Fruit fly (Drosophila melanogaster): Measurements from ENCODE around the gene CG11438.

- TF ChIP-seq crc (GFP tag; optimal IDR thresholded peaks at IDR 0.05), result no peak
- no peak for TF ChIP-seq tup (GFP tag; optimal IDR thresholded peaks at IDR 0.05)
- TF ChIP-seq bcd (GFP tag; optimal IDR thresholded peaks at IDR 0.05), result no peak
- TF ChIP-seq Dfd (GFP tag; optimal IDR thresholded peaks at IDR 0.05), result no peak
- TF ChIP-seq CG14710 (tag; optimal IDR thresholded peaks at IDR 0.05), result no peak
- no peak for TF ChIP-seq prd (optimal IDR thresholded peaks at IDR 0.05)
- no peak for TF ChIP-seq prd (GFP tag; IDR thresholded peaks at IDR 0.05)
- TF ChIP-seq Hr39 (optimal IDR thresholded peaks at IDR 0.05), result no peak
- TF ChIP-seq CG1233 (GFP tag; optimal IDR thresholded peaks at IDR 0.05), result no peak
- TF ChIP-seq CG32772 (GFP tag; IDR thresholded peaks at IDR 0.05), result no peak
- TF ChIP-seq dpn (GFP tag; optimal IDR thresholded peaks at IDR 0.05), result no peak
- no peak for TF ChIP-seq sob (GFP tag; IDR thresholded peaks at IDR 0.05)
- no peak for TF ChIP-seq usp (GFP tag; optimal IDR thresholded peaks at IDR 0.05)
Observed at dm6 chr3L:22497594-22497993, 32.2 kb downstream of the CG11438 start.
